Worm (Caenorhabditis elegans): ENCODE measurements around the gene ecps-1.

ce11 chrIII:10481497-10481896, 21.1 kb upstream of the ecps-1 start:
- TF ChIP-seq hnd-1 (tag; optimal IDR thresholded peaks at IDR 0.05), result no peak
- TF ChIP-seq sea-1 (GFP tag; conservative IDR thresholded peaks at IDR 0.05), result no peak
- no peak for TF ChIP-seq flt-1 (GFP tag; IDR thresholded peaks at IDR 0.05)
- TF ChIP-seq scrt-1 (GFP tag; IDR thresholded peaks at IDR 0.05), result no peak
- TF ChIP-seq ceh-13 (GFP tag; optimal IDR thresholded peaks at IDR 0.05), result no peak
- no peak for TF ChIP-seq ama-1 (optimal IDR thresholded peaks at IDR 0.05)
- TF ChIP-seq tbx-37 (GFP tag; conservative IDR thresholded peaks at IDR 0.05), result no peak
- TF ChIP-seq ets-7 (tag; optimal IDR thresholded peaks at IDR 0.05), result no peak
- TF ChIP-seq hmbx-1 (tag; optimal IDR thresholded peaks at IDR 0.05), result no peak
- no peak for TF ChIP-seq pes-1 (GFP tag; IDR thresholded peaks at IDR 0.05)
- no peak for TF ChIP-seq hmg-4 (GFP tag; optimal IDR thresholded peaks at IDR 0.05)
- TF ChIP-seq F13C5.2 (tag; optimal IDR thresholded peaks at IDR 0.05), result no peak

Measured in whole organism, early embryonic.